Fruit fly (Drosophila melanogaster) whole organism, wandering third instar larva: ENCODE measurements around the gene Herp.

Experiments
- Abd-B ChIP-seq: fragments of >200 bp; optimal IDR thresholded peaks from 2 replicates; lab custom pipeline; 2017; ENCODE audit warnings: missing biosample characterization, missing genetic modification characterization
- CG32264 ChIP-seq: fragments of 200-800 bp; sonication (Bioruptor generic); optimal IDR thresholded peaks from 2 replicates; lab custom pipeline; 2016; ENCODE audit warnings: missing biosample characterization, missing genetic modification characterization
- CG9705 ChIP-seq: fragments of 200-800 bp; sonication (Bioruptor generic); optimal IDR thresholded peaks from 2 replicates; lab custom pipeline; 2018; ENCODE audit warnings: missing biosample characterization, mild to moderate bottlenecking, missing genetic modification characterization
- CrebA ChIP-seq: fragments of 200-800 bp; sonication (Bioruptor generic); optimal IDR thresholded peaks from 2 replicates; lab custom pipeline; 2016; ENCODE audit warnings: missing biosample characterization, mild to moderate bottlenecking, missing genetic modification characterization, borderline replicate concordance
- Dfd ChIP-seq: fragments of >200 bp; optimal IDR thresholded peaks from 2 replicates; lab custom pipeline; 2017; ENCODE audit warnings: missing biosample characterization, missing genetic modification characterization
- Dif ChIP-seq: fragments of 200-275, 200-300 bp; sonication (Bioruptor generic); optimal IDR thresholded peaks from 2 replicates; lab custom pipeline; 2018; ENCODE audit warnings: missing biosample characterization, missing genetic modification characterization; ENCODE audit not compliant: partially characterized antibody
- GATAd ChIP-seq: sonication (Bioruptor generic); optimal IDR thresholded peaks from 2 replicates; lab custom pipeline; 2016; ENCODE audit warnings: missing biosample characterization, missing genetic modification characterization
- HLH106 ChIP-seq: fragments of 200-800 bp; optimal IDR thresholded peaks from 3 replicates; lab custom pipeline; 2019; ENCODE audit warnings: missing biosample characterization, mild to moderate bottlenecking, missing genetic modification characterization, moderate library complexity
- Hr83 ChIP-seq: fragments of 200-300 bp; sonication (Bioruptor generic); optimal IDR thresholded peaks from 2 replicates; lab custom pipeline; 2016; ENCODE audit warnings: missing biosample characterization, mild to moderate bottlenecking, missing genetic modification characterization, moderate library complexity; ENCODE audit not compliant: poor library complexity, severe bottlenecking
- Jra ChIP-seq: sonication (Bioruptor generic); optimal IDR thresholded peaks from 2 replicates; lab custom pipeline; 2016; ENCODE audit warnings: missing biosample characterization, missing genetic modification characterization
- Mio ChIP-seq: sonication (Bioruptor generic); optimal IDR thresholded peaks from 2 replicates; lab custom pipeline; 2016; ENCODE audit warnings: missing biosample characterization, missing genetic modification characterization
- Myc ChIP-seq: fragments of >200 bp; optimal IDR thresholded peaks from 2 replicates; lab custom pipeline; 2017
- N ChIP-seq: fragments of >200 bp; optimal IDR thresholded peaks from 2 replicates; lab custom pipeline; 2018; ENCODE audit warnings: missing biosample characterization, missing external identifiers, missing genetic modification characterization
- Rel ChIP-seq, 2 experiments: fragments of 200-800 bp; sonication (Bioruptor generic) in 1 of 2; optimal IDR thresholded peaks; 2 replicates in 1 of 2; 3 replicates in 1 of 2; lab custom pipeline; 2016 to 2019; ENCODE audit warnings: mild to moderate bottlenecking in 2 of 2, missing biosample characterization in 2 of 2, missing genetic modification characterization in 2 of 2, moderate library complexity in 1 of 2
- Vsx2 ChIP-seq: fragments of 200-300, 225-300 bp; sonication (Bioruptor generic); optimal IDR thresholded peaks from 2 replicates; lab custom pipeline; 2018; ENCODE audit warnings: missing biosample characterization, missing genetic modification characterization; ENCODE audit not compliant: partially characterized antibody
- br ChIP-seq: fragments of 200-800 bp; sonication (Bioruptor generic); optimal IDR thresholded peaks from 2 replicates; lab custom pipeline; 2016; ENCODE audit warnings: missing biosample characterization, missing genetic modification characterization
- brk ChIP-seq: fragments of 200-800 bp; sonication (Bioruptor generic); optimal IDR thresholded peaks from 2 replicates; lab custom pipeline; 2016; ENCODE audit warnings: missing biosample characterization, mild to moderate bottlenecking, missing genetic modification characterization
- dl ChIP-seq, 2 experiments: fragments of 175-275, 200-275 bp in 1 of 2; fragments of 200-275 bp in 1 of 2; sonication (Bioruptor generic); optimal IDR thresholded peaks; lab custom pipeline; 2018; ENCODE audit warnings: mild to moderate bottlenecking in 2 of 2, missing biosample characterization in 2 of 2, missing genetic modification characterization in 2 of 2, moderate library complexity in 2 of 2; ENCODE audit not compliant: partially characterized antibody in 2 of 2, insufficient read depth in 1 of 2
- dsf ChIP-seq: sonication (Bioruptor generic); optimal IDR thresholded peaks from 2 replicates; lab custom pipeline; 2016; ENCODE audit warnings: missing biosample characterization, missing genetic modification characterization, borderline replicate concordance
- ey ChIP-seq: fragments of 200-800 bp; sonication (Bioruptor generic); optimal IDR thresholded peaks from 2 replicates; lab custom pipeline; 2016; ENCODE audit warnings: missing biosample characterization, missing genetic modification characterization
- foxo ChIP-seq, 2 experiments: fragments of 200-800 bp; sonication (Bioruptor generic); optimal IDR thresholded peaks; 2 replicates in 1 of 2; 3 replicates in 1 of 2; lab custom pipeline; 2016 to 2017; ENCODE audit warnings: missing biosample characterization in 2 of 2, missing genetic modification characterization in 2 of 2
- fru ChIP-seq: fragments of 200-800 bp; sonication (Bioruptor generic); optimal IDR thresholded peaks from 3 replicates; lab custom pipeline; 2016; ENCODE audit warnings: missing biosample characterization, mild to moderate bottlenecking, missing genetic modification characterization
- jim ChIP-seq: fragments of 175-275, 200-325 bp; sonication (Bioruptor generic); optimal IDR thresholded peaks from 2 replicates; lab custom pipeline; 2016; ENCODE audit warnings: missing biosample characterization, mild to moderate bottlenecking, missing genetic modification characterization
- pan ChIP-seq: fragments of >200 bp; optimal IDR thresholded peaks from 2 replicates; lab custom pipeline; 2017
- psq ChIP-seq: fragments of 200-800 bp; sonication (Bioruptor generic); optimal IDR thresholded peaks from 3 replicates; lab custom pipeline; 2017; ENCODE audit warnings: missing biosample characterization, mild to moderate bottlenecking, missing genetic modification characterization, moderate library complexity
- rgr ChIP-seq: fragments of 200-800 bp; sonication (Bioruptor generic); optimal IDR thresholded peaks from 3 replicates; lab custom pipeline; 2016; ENCODE audit warnings: missing biosample characterization, mild to moderate bottlenecking, missing genetic modification characterization
- sage ChIP-seq: fragments of 200-800 bp; sonication (Bioruptor generic); optimal IDR thresholded peaks from 2 replicates; lab custom pipeline; 2016; ENCODE audit warnings: missing biosample characterization, mild to moderate bottlenecking, missing genetic modification characterization
- sv ChIP-seq: fragments of 200-800 bp; sonication (Bioruptor generic); optimal IDR thresholded peaks from 3 replicates; lab custom pipeline; 2016; ENCODE audit warnings: missing biosample characterization, missing genetic modification characterization
- tai ChIP-seq: sonication (Bioruptor generic); optimal IDR thresholded peaks from 2 replicates; lab custom pipeline; 2016; ENCODE audit warnings: missing biosample characterization, missing genetic modification characterization
- usp ChIP-seq: fragments of >200 bp; optimal IDR thresholded peaks from 2 replicates; lab custom pipeline; 2017; ENCODE audit warnings: missing biosample characterization, missing genetic modification characterization
- woc ChIP-seq: sonication (Bioruptor generic); optimal IDR thresholded peaks from 2 replicates; lab custom pipeline; 2016; ENCODE audit warnings: missing biosample characterization, mild to moderate bottlenecking, missing genetic modification characterization

Gene Herp

DNA sequence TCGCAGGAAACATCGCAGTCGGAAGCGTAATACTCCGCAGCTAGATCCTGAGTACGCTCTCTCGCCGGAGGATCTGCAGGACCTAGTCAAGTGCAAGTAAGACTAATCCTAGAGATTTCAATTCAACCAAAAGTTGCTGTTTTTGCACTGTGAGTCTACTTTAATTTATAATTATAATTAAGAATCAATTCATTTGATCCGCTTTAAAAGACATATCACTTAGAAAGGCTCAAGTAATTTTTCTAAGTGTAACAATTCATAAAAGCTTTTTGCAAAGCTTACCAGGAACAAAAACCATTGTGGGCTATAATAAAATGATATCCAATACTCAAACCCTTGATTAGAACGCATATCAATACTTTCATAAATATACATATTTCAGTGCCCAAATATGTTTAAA, 43.0 kb downstream of the Herp start:
- TF ChIP-seq ey (GFP tag; lab: Kevin White, UChicago), result no peak
- no peak for TF ChIP-seq HLH106 (tag; lab: Kevin White, UChicago)
- no peak for TF ChIP-seq CG9705 (GFP tag; lab: Kevin White, UChicago)
- TF ChIP-seq jim (GFP tag; lab: Kevin White, UChicago), result no peak
- TF ChIP-seq GATAd, result no peak
- TF ChIP-seq Rel (GFP tag; optimal IDR thresholded peaks at IDR 0.05; lab: Kevin White, UChicago), result no peak
- no peak for TF ChIP-seq Rel (tag; optimal IDR thresholded peaks at IDR 0.05; lab: Kevin White, UChicago)

DNA sequence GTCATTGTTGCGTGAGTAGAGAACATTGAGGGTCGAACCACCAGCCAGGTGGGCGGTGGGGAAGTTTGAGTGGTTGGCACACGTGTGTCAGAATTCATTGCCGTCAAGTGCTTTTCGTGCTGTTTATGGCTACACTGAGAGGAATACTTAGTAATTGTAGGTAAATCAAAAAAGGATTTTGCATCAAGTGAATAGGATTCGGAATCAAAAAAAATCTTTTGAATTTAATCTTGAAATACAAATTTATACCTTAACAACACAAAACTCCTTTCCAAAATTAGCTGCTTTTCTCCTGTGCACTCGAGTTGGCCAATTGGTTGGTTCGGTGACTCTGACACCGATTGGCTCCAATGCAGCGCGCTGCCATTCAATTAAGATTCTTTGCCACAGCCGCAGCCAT, 45.3 kb downstream of the Herp start:
- no peak for TF ChIP-seq Abd-B
- no peak for TF ChIP-seq psq

- no peak for TF ChIP-seq Vsx2 (GFP tag; lab: Kevin White, UChicago)
- no peak for TF ChIP-seq dl (GFP tag; optimal IDR thresholded peaks at IDR 0.05; lab: Kevin White, UChicago; ENCODE audit: insufficient read depth in 1 of 2, partially characterized antibody in 2 of 2)
- TF ChIP-seq tai (GFP tag; lab: Kevin White, UChicago), result no peak
- no peak for TF ChIP-seq br (GFP tag; lab: Kevin White, UChicago)
- no peak for TF ChIP-seq fru (GFP tag; lab: Kevin White, UChicago)
- no peak for TF ChIP-seq usp
- TF ChIP-seq CrebA (GFP tag; lab: Kevin White, UChicago), result no peak
- no peak for TF ChIP-seq rgr (GFP tag; lab: Kevin White, UChicago)
- no peak for TF ChIP-seq dsf (GFP tag; lab: Kevin White, UChicago)
- TF ChIP-seq woc, result no peak
- TF ChIP-seq sv (GFP tag; lab: Kevin White, UChicago), result no peak
- TF ChIP-seq brk (GFP tag; lab: Kevin White, UChicago), result no peak
- no peak for TF ChIP-seq N (GFP tag; lab: Kevin White, UChicago)
- TF ChIP-seq pan (lab: Kevin White, UChicago), result no peak
- no peak for TF ChIP-seq sage
- no peak for TF ChIP-seq CG32264 (GFP tag; lab: Kevin White, UChicago)
- no peak for TF ChIP-seq psq
Measured at dm6 chr2L:7753874-7754273, 46.0 kb downstream of the Herp start, which contains the start of gene CG46025. CG46025 (plus strand) TSS chr2L:7754174.

- TF ChIP-seq Rel (GFP tag; optimal IDR thresholded peaks at IDR 0.05; lab: Kevin White, UChicago) (no peak), Rel (tag; optimal IDR thresholded peaks at IDR 0.05; lab: Kevin White, UChicago) (no peak), Hr83 (no peak), tai (GFP tag; lab: Kevin White, UChicago) (no peak), sage (no peak), CG32264 (GFP tag; lab: Kevin White, UChicago) (no peak), br (GFP tag; lab: Kevin White, UChicago) (no peak), sv (GFP tag; lab: Kevin White, UChicago) (no peak), Dif (GFP tag; lab: Kevin White, UChicago) (no peak), usp (no peak), Dfd (GFP tag; lab: Kevin White, UChicago) (no peak), CrebA (GFP tag; lab: Kevin White, UChicago) (no peak), dl (GFP tag; optimal IDR thresholded peaks at IDR 0.05; lab: Kevin White, UChicago; ENCODE audit: insufficient read depth in 1 of 2, partially characterized antibody in 2 of 2) (no peak), woc (no peak), Mio (GFP tag; lab: Kevin White, UChicago) (no peak), brk (GFP tag; lab: Kevin White, UChicago) (no peak), Jra (GFP tag; lab: Kevin White, UChicago) (no peak), N (GFP tag; lab: Kevin White, UChicago) (no peak), foxo (GFP tag; optimal IDR thresholded peaks at IDR 0.05; lab: Kevin White, UChicago) (no peak), Myc (lab: Kevin White, UChicago) (no peak), Abd-B (no peak)
Measured at dm6 chr2L:7753086-7753485, 46.8 kb downstream of the Herp start, which contains the start of gene CG7203. CG7203 (minus strand) TSS chr2L:7753186.

DNA sequence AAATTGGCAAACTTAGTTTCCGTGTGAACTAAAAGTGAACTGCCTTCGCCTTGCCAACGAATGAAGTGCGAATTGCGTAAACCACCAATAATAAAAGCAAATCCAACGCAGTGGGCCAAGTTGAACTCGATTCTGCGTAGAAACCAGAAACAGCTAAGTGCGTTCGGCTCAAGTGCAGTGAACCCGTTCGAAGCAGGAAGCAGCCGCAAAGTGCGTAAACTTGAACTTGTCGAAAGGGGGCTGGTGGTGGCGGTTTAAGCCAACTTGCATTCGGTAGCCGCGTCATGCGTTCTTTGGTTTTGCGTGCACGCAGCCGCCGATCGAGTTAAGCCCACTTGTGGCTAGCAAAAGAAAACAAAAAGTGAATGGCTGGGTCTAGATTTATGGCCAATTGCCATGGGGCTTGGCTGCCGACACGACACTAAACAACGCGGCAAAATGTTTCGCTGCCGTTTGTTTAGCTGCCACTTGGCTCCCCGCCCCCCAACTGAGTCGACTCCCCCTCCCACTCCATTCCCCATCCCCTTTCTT, 49.2 kb downstream of the Herp start:
- TF ChIP-seq br (GFP tag; lab: Kevin White, UChicago) (no peak), Jra (GFP tag; lab: Kevin White, UChicago) (no peak), dl (GFP tag; optimal IDR thresholded peaks at IDR 0.05; lab: Kevin White, UChicago; ENCODE audit: insufficient read depth in 1 of 2, partially characterized antibody in 2 of 2) (no peak), Rel (GFP tag; optimal IDR thresholded peaks at IDR 0.05; lab: Kevin White, UChicago) (no peak), Rel (tag; optimal IDR thresholded peaks at IDR 0.05; lab: Kevin White, UChicago) (no peak)
